Fruit fly (Drosophila melanogaster) whole organism, wandering third instar larva: ENCODE results near the gene Cyp6a18.

Experiments used
- Abd-B ChIP-seq: fragments of >200 bp; optimal IDR thresholded peaks from 2 replicates; lab custom pipeline; 2017; ENCODE audit warnings: missing biosample characterization, missing genetic modification characterization
- Dif ChIP-seq: fragments of 200-275, 200-300 bp; sonication (Bioruptor generic); optimal IDR thresholded peaks from 2 replicates; lab custom pipeline; 2018; ENCODE audit warnings: missing biosample characterization, missing genetic modification characterization; ENCODE audit not compliant: partially characterized antibody
- dsf ChIP-seq: sonication (Bioruptor generic); optimal IDR thresholded peaks from 2 replicates; lab custom pipeline; 2016; ENCODE audit warnings: missing biosample characterization, missing genetic modification characterization, borderline replicate concordance
- jim ChIP-seq: fragments of 175-275, 200-325 bp; sonication (Bioruptor generic); optimal IDR thresholded peaks from 2 replicates; lab custom pipeline; 2016; ENCODE audit warnings: missing biosample characterization, mild to moderate bottlenecking, missing genetic modification characterization
- pan ChIP-seq: fragments of >200 bp; optimal IDR thresholded peaks from 2 replicates; lab custom pipeline; 2017
- usp ChIP-seq: fragments of >200 bp; optimal IDR thresholded peaks from 2 replicates; lab custom pipeline; 2017; ENCODE audit warnings: missing biosample characterization, missing genetic modification characterization
- woc ChIP-seq: sonication (Bioruptor generic); optimal IDR thresholded peaks from 2 replicates; lab custom pipeline; 2016; ENCODE audit warnings: missing biosample characterization, mild to moderate bottlenecking, missing genetic modification characterization

DNA sequence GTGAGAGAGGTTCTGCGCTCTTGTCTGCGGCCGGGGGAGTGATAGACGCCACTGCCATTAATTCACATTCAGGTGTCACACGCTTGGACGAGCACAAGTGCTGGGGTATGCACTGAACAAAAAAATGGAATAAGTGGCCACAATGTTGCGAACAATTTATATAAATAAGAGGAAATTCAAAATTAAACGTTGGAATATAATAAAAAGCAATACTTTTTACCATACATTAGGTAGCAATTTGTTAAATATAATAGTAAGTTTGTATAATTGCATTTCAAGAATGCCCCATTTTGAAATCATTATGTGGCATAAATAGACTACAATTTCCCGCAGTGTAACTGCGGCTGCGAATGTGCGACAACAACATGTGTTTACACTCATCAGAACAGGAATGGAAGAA, 41.4 kb downstream of the Cyp6a18 start:
- TF ChIP-seq Abd-B (no peak), jim (GFP tag; lab: Kevin White, UChicago) (no peak), woc (GFP tag; lab: Kevin White, UChicago) (no peak), dsf (no peak), pan (no peak), usp (no peak), Dif (GFP tag; lab: Kevin White, UChicago) (no peak)
